Fruit fly (Drosophila melanogaster) whole organism, pupa: ENCODE data around the gene Sulf1.

ENCODE experiments used
- CG10348 ChIP-seq: fragments of 200-800 bp; sonication (Bioruptor generic); IDR thresholded peaks from 2 replicates; pipeline ENCODE4 v1.3.6; 2022; ENCODE audit warnings: missing biosample characterization, missing genetic modification characterization
- CG12605 ChIP-seq: fragments of 200-800 bp; sonication (Bioruptor generic); IDR thresholded peaks from 2 replicates; pipeline ENCODE4 v1.3.6; 2022; ENCODE audit warnings: missing biosample characterization, missing genetic modification characterization
- CG13204 ChIP-seq: fragments of 200-800 bp; sonication (Bioruptor generic); optimal IDR thresholded peaks from 2 replicates; lab custom pipeline; 2018; ENCODE audit warnings: missing biosample characterization, mild to moderate bottlenecking, missing genetic modification characterization, moderate library complexity
- CG14655 ChIP-seq: fragments of 200-800 bp; sonication (Bioruptor generic); optimal IDR thresholded peaks from 3 replicates; lab custom pipeline; 2017; ENCODE audit warnings: mild to moderate bottlenecking, missing biosample characterization, missing genetic modification reagents, missing genetic modification characterization
- CG15710 ChIP-seq: fragments of 200-800 bp; sonication (Bioruptor generic); optimal IDR thresholded peaks from 2 replicates; lab custom pipeline; 2018; ENCODE audit warnings: missing biosample characterization, mild to moderate bottlenecking, missing genetic modification characterization, moderate library complexity
- CG17806 ChIP-seq: fragments of 200-800 bp; sonication (Bioruptor generic); optimal IDR thresholded peaks from 2 replicates; lab custom pipeline; 2018; ENCODE audit warnings: missing biosample characterization, mild to moderate bottlenecking, missing genetic modification characterization, moderate library complexity
- CG32121 ChIP-seq: fragments of 200-800 bp; sonication (Bioruptor generic); IDR thresholded peaks from 2 replicates; pipeline ENCODE4 v1.3.6; 2022; ENCODE audit warnings: missing biosample characterization, missing genetic modification characterization
- CG34367 ChIP-seq: fragments of 200-800 bp; sonication (Bioruptor generic); optimal IDR thresholded peaks from 2 replicates; lab custom pipeline; 2018; ENCODE audit warnings: missing biosample characterization, mild to moderate bottlenecking, missing genetic modification characterization
- CG4496 ChIP-seq: fragments of 200-800 bp; sonication (Bioruptor generic); IDR thresholded peaks from 3 replicates; pipeline ENCODE4 v1.3.6; 2022; ENCODE audit warnings: missing biosample characterization, missing genetic modification characterization
- CG8159 ChIP-seq: fragments of 200-800 bp; sonication (Bioruptor generic); optimal IDR thresholded peaks from 3 replicates; lab custom pipeline; 2018; ENCODE audit warnings: missing biosample characterization, mild to moderate bottlenecking, missing genetic modification characterization, moderate library complexity
- CG8301 ChIP-seq: fragments of 200-800 bp; sonication (Bioruptor generic); optimal IDR thresholded peaks from 2 replicates; lab custom pipeline; 2018; ENCODE audit warnings: missing biosample characterization, mild to moderate bottlenecking, missing genetic modification characterization
- CG9948 ChIP-seq: fragments of 200-800 bp; sonication (Bioruptor generic); optimal IDR thresholded peaks from 2 replicates; lab custom pipeline; 2018; ENCODE audit warnings: missing biosample characterization, mild to moderate bottlenecking, missing genetic modification characterization, moderate library complexity
- D1 ChIP-seq: fragments of 200-800 bp; sonication (Bioruptor generic); optimal IDR thresholded peaks from 2 replicates; lab custom pipeline; 2018; ENCODE audit warnings: missing biosample characterization, mild to moderate bottlenecking, missing genetic modification characterization, moderate library complexity
- EcR ChIP-seq: fragments of 200-800 bp; sonication (Bioruptor generic); optimal IDR thresholded peaks from 3 replicates; lab custom pipeline; 2019; ENCODE audit warnings: missing biosample characterization, missing genetic modification characterization, mild to moderate bottlenecking, moderate library complexity, missing genetic modification reagents
- Ets98B ChIP-seq: fragments of 200-800 bp; sonication (Bioruptor generic); IDR thresholded peaks from 2 replicates; pipeline ENCODE4 v1.3.6; 2022; ENCODE audit warnings: missing biosample characterization, missing genetic modification characterization
- Pif1A ChIP-seq: fragments of 200-800 bp; sonication (Bioruptor generic); optimal IDR thresholded peaks from 3 replicates; lab custom pipeline; 2016; ENCODE audit warnings: missing biosample characterization, missing genetic modification characterization
- Pif1B ChIP-seq: fragments of 200-800 bp; sonication (Bioruptor generic); optimal IDR thresholded peaks from 3 replicates; lab custom pipeline; 2016; ENCODE audit warnings: missing biosample characterization, missing genetic modification characterization
- Snoo ChIP-seq: fragments of 200-800 bp; sonication (Bioruptor generic); optimal IDR thresholded peaks from 3 replicates; lab custom pipeline; 2017; ENCODE audit warnings: missing biosample characterization, mild to moderate bottlenecking, missing genetic modification characterization, inconsistent platforms
- fd96Ca ChIP-seq: fragments of 200-800 bp; sonication (Bioruptor generic); IDR thresholded peaks from 3 replicates; pipeline ENCODE4 v1.3.6; 2022; ENCODE audit warnings: missing biosample characterization, missing genetic modification characterization
- gl ChIP-seq: fragments of 200-800 bp; sonication (Bioruptor generic); optimal IDR thresholded peaks from 2 replicates; lab custom pipeline; 2018; ENCODE audit warnings: missing biosample characterization, mild to moderate bottlenecking, missing genetic modification characterization
- rn ChIP-seq: fragments of 200-800 bp; sonication (Bioruptor generic); IDR thresholded peaks from 2 replicates; pipeline ENCODE4 v1.3.6; 2022; ENCODE audit warnings: missing biosample characterization, missing genetic modification characterization

Sulf1 gene

dm6 chr3R:16337863-16338262, 1.5 kb downstream of the Sulf1 start:
- TF ChIP-seq CG34367 (tag; lab: Kevin White, UChicago) = no peak

- TF ChIP-seq Ets98B (GFP tag; lab: Robert Waterston, UW) (0 out of 2 replicates have a peak, but pooled peaks have one; percentile 12), CG8301 (tag; lab: Kevin White, UChicago) (peak; percentile 56), CG12605 (GFP tag; lab: Robert Waterston, UW) (0 out of 2 replicates have a peak, but pooled peaks have one; percentile 28), Pif1A (GFP tag; lab: Kevin White, UChicago) (peak; percentile 79), CG15710 (tag; lab: Kevin White, UChicago) (peak; percentile 37), EcR (no peak), CG13204 (GFP tag; lab: Kevin White, UChicago) (no peak), gl (tag; lab: Kevin White, UChicago) (peak; percentile 34), CG10348 (GFP tag; lab: Robert Waterston, UW) (no peak), CG32121 (no peak), CG8159 (peak; percentile 57), CG17806 (tag; lab: Kevin White, UChicago) (peak; percentile 76), CG4496 (GFP tag; lab: Robert Waterston, UW) (peak; percentile 53; the same call in 2 of the 3 replicates), Snoo (tag; lab: Kevin White, UChicago) (peak; percentile 24), Pif1B (GFP tag; lab: Kevin White, UChicago) (peak; percentile 73), CG34367 (tag; lab: Kevin White, UChicago) (peak; percentile 52), CG14655 (GFP tag; lab: Kevin White, UChicago) (no peak), fd96Ca (GFP tag; lab: Robert Waterston, UW) (peak; percentile 58; the same call in 1 of the 3 replicates), D1 (tag; lab: Kevin White, UChicago) (no peak), CG9948 (peak; percentile 77), rn (GFP tag; lab: Robert Waterston, UW) (peak; percentile 48; the same call in 1 of the 2 replicates)
Observed at dm6 chr3R:16337053-16337385, 2.4 kb downstream of the Sulf1 start.

DNA sequence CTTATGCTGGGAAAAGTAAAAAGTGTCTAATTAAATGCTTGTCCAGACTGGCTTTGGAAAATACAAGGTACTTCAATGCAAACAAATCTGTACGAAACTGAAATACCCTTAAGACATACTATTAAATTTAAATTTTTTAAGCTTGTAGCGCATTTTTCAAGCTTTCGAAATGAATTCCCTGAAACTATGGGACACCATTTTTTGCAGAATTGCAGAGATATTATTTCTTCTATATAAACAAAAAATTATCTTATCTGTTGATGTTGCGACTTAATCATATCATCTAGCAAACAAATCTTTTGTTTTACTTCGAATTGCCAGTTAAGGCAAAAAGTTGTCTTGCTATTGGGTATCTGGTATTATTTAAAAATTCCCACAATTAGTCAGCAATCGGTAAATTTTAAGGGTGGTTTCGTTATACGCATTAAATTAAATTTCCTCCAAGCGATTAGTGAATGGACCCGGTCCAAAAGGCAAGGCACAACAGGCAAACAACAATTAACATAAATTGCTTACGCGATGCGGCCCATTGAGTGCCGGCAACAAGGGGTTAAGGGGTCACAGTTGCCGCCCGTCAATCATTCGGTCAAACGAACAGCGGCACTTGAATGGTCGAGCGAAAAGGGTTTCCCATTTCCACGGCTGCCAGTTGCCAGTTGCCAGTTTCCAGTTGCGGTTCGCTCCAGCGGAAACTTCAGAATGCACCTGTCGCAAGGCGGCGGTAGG, 2.9 kb downstream of the Sulf1 start:
- TF ChIP-seq rn (GFP tag; lab: Robert Waterston, UW) (no peak), Snoo (tag; lab: Kevin White, UChicago) (peak; percentile 8), CG14655 (GFP tag; lab: Kevin White, UChicago) (peak; percentile 75), CG8159 (peak; percentile 33), CG12605 (GFP tag; lab: Robert Waterston, UW) (no peak), CG9948 (no peak), CG34367 (tag; lab: Kevin White, UChicago) (no peak), CG4496 (GFP tag; lab: Robert Waterston, UW) (0 out of 3 replicates have a peak, but pooled peaks have one; percentile 21), Pif1A (GFP tag; lab: Kevin White, UChicago) (peak; percentile 41), CG13204 (GFP tag; lab: Kevin White, UChicago) (no peak), Ets98B (GFP tag; lab: Robert Waterston, UW) (no peak; the same call in 1 of the 2 replicates), CG10348 (GFP tag; lab: Robert Waterston, UW) (no peak), CG15710 (tag; lab: Kevin White, UChicago) (no peak), CG32121 (no peak), D1 (tag; lab: Kevin White, UChicago) (no peak), EcR (no peak), CG8301 (tag; lab: Kevin White, UChicago) (peak; percentile 69), Pif1B (GFP tag; lab: Kevin White, UChicago) (peak; percentile 34), fd96Ca (GFP tag; lab: Robert Waterston, UW) (no peak), CG17806 (tag; lab: Kevin White, UChicago) (peak; percentile 15), gl (tag; lab: Kevin White, UChicago) (no peak)
- TF ChIP-seq, all 21 proteins: peak for 8

DNA sequence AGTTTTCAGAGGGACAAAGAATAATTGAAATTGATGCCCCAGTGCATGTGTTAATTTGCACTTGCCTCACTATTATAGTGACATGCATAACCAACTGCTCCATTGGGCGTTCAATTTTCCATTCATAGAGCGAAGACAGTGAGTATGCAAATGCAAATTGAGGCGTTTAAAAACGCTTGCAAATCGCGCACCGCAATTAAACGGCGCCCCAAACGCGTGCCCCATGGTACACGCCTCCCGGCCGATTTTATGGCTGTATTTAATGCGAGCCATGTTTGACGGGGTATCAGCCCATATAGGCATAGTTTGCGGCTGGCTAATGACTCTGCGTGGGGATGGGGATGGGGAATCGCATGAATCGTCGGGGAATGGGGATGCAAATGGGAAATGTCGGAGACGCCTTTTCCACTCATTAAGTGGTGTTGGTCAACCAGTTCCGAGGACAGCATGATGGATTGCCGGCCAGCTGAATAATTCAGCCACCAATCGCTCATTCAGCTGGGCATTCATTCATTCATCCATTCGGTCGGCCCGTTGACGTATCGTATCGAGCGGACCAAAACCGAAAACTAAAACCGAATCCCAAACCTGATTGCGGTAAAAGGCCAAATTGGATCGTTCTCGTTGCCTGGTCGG, 3.8 kb downstream of the Sulf1 start:
- no peak for TF ChIP-seq CG9948
- TF ChIP-seq CG17806 (tag; lab: Kevin White, UChicago) = no peak
- TF ChIP-seq D1 (tag; lab: Kevin White, UChicago) = no peak
- TF ChIP-seq CG8301 (tag; lab: Kevin White, UChicago) = no peak
- TF ChIP-seq gl (tag; lab: Kevin White, UChicago) = no peak
- no peak for TF ChIP-seq CG4496 (GFP tag; lab: Robert Waterston, UW)
- TF ChIP-seq CG12605 (GFP tag; lab: Robert Waterston, UW) = no peak
- TF ChIP-seq CG10348 (GFP tag; lab: Robert Waterston, UW) = no peak
- TF ChIP-seq, all 21 proteins: peak for 0

dm6 chr3R:16334797-16335196, 4.6 kb downstream of the Sulf1 start:
- TF ChIP-seq Ets98B (GFP tag; lab: Robert Waterston, UW) = no peak
- TF ChIP-seq CG13204 (GFP tag; lab: Kevin White, UChicago) = no peak

dm6 chr3R:16334329-16334728, 5.0 kb downstream of the Sulf1 start:
- TF ChIP-seq D1 (tag; lab: Kevin White, UChicago) (no peak), CG13204 (GFP tag; lab: Kevin White, UChicago) (peak; percentile 57), CG9948 (peak; percentile 12), gl (tag; lab: Kevin White, UChicago) (peak; percentile 75), CG17806 (tag; lab: Kevin White, UChicago) (peak; percentile 21), Pif1A (GFP tag; lab: Kevin White, UChicago) (no peak), CG34367 (tag; lab: Kevin White, UChicago) (peak; percentile 15), CG15710 (tag; lab: Kevin White, UChicago) (peak; percentile 36), CG12605 (GFP tag; lab: Robert Waterston, UW) (no peak), CG8159 (peak; percentile 24), EcR (peak; percentile 63), CG8301 (tag; lab: Kevin White, UChicago) (no peak), CG32121 (no peak), rn (GFP tag; lab: Robert Waterston, UW) (no peak), CG4496 (GFP tag; lab: Robert Waterston, UW) (no peak), Ets98B (GFP tag; lab: Robert Waterston, UW) (no peak)
- TF ChIP-seq, all 21 proteins: peak for 8
